Worm (Caenorhabditis elegans) whole organism, L2 larva: ENCODE data around the gene nlp-52.
A peak's percentile ranks its signal among the peaks of the same experiment; 100 is the strongest.

Experiments
- Y55F3AM.14 ChIP-seq: fragments of 200-800 bp; sonication (Bioruptor generic); optimal IDR thresholded peaks from 2 replicates; lab custom pipeline; 2018; ENCODE audit warnings: mild to moderate bottlenecking, missing genetic modification characterization, missing compliant biosample characterization
- blmp-1 ChIP-seq: sonication (generic microtip); optimal IDR thresholded peaks from 2 replicates; lab custom pipeline; 2017; ENCODE audit warnings: missing genetic modification characterization, mild to moderate bottlenecking, missing compliant biosample characterization, antibody characterized with exemption, moderate library complexity; ENCODE audit not compliant: insufficient read depth
- ceh-16 ChIP-seq: fragments of 150-350 bp; optimal IDR thresholded peaks from 2 replicates; lab custom pipeline; 2014; ENCODE audit warnings: missing biosample characterization, missing genetic modification characterization
- nhr-10 ChIP-seq: sonication (generic microtip); optimal IDR thresholded peaks from 2 replicates; lab custom pipeline; 2017; ENCODE audit warnings: missing biosample characterization, missing genetic modification characterization
- nhr-11 ChIP-seq: fragments of 150-350 bp; optimal IDR thresholded peaks from 2 replicates; lab custom pipeline; 2014; ENCODE audit warnings: missing biosample characterization, missing genetic modification characterization
- nhr-12 ChIP-seq: fragments of 150-350 bp; optimal IDR thresholded peaks from 2 replicates; lab custom pipeline; 2014; ENCODE audit warnings: missing biosample characterization, missing genetic modification characterization
- nhr-77 ChIP-seq: fragments of 150-350 bp; optimal IDR thresholded peaks from 2 replicates; lab custom pipeline; 2014; ENCODE audit warnings: missing biosample characterization, missing genetic modification characterization
- snpc-4 ChIP-seq: fragments of 150-350 bp; optimal IDR thresholded peaks from 2 replicates; lab custom pipeline; 2014; ENCODE audit warnings: missing biosample characterization, missing genetic modification characterization
- unc-55 ChIP-seq: fragments of 150-350 bp; sonication (generic microtip); optimal IDR thresholded peaks from 3 replicates; lab custom pipeline; 2014; ENCODE audit warnings: missing biosample characterization, missing genetic modification reagents, missing genetic modification characterization
- zag-1 ChIP-seq: fragments of 150-350 bp; optimal IDR thresholded peaks from 2 replicates; lab custom pipeline; 2014; ENCODE audit warnings: missing biosample characterization, missing genetic modification characterization
- ztf-1 ChIP-seq: fragments of 200-800 bp; sonication (Bioruptor generic); conservative IDR thresholded peaks from 2 replicates; pipeline ENCODE4 v1.3.6; 2022; ENCODE audit warnings: missing genetic modification characterization, missing compliant biosample characterization

- no peak for TF ChIP-seq snpc-4 (tag; lab: Kevin White, UChicago)
- TF ChIP-seq zag-1 (tag; lab: Kevin White, UChicago), result no peak
- no peak for TF ChIP-seq nhr-10 (tag; lab: Kevin White, UChicago)
- TF ChIP-seq ceh-16, result no peak
- TF ChIP-seq nhr-11, result no peak
- TF ChIP-seq unc-55, result no peak
- TF ChIP-seq nhr-12, result no peak
- peak; percentile 61 for TF ChIP-seq blmp-1 (tag; lab: Kevin White, UChicago)
- no peak for TF ChIP-seq Y55F3AM.14
- no peak for TF ChIP-seq ztf-1 (GFP tag; lab: Robert Waterston, UW)
- TF ChIP-seq nhr-77 (tag; lab: Kevin White, UChicago), result no peak
Observed at ce11 chrIII:750028-750427, 11.5 kb upstream of the nlp-52 start.
